Worm (Caenorhabditis elegans): Measurements from ENCODE around the gene egl-44.

egl-44 gene

DNA sequence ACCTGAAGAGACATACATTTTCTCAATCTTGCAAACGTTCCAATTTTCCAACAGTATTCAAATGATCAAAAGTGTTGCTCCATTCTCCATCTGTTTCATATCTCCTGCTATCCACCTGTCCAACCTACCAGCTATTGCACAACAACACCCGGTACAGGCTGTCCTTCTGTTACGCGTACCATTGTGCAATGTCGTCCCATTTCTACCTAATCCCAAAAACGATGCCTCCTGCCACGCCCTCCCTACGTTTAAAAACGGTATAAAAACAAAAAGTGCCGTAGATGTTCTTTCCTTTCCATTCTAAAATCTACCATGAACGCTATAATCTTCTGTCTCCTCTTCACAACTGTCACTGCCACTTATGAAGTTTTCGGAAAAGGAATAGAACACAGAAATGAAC lies 59.6 kb downstream of the egl-44 start, which contains the start of gene ins-2:
ins-2 (plus strand) TSS at position 301 of the 400 bp plus-strand sequence.
- no peak for TF ChIP-seq pag-3 (tag; optimal IDR thresholded peaks at IDR 0.05; ENCODE audit: borderline replicate concordance, insufficient read depth)
- no peak for TF ChIP-seq blmp-1 (tag; optimal IDR thresholded peaks at IDR 0.05)
- no peak for TF ChIP-seq nhr-12 (tag; optimal IDR thresholded peaks at IDR 0.05)
- TF ChIP-seq skn-1 (tag; optimal IDR thresholded peaks at IDR 0.05), result no peak
- no peak for TF ChIP-seq fkh-8 (tag; optimal IDR thresholded peaks at IDR 0.05)
- no peak for TF ChIP-seq lin-15B (tag; optimal IDR thresholded peaks at IDR 0.05)
- no peak for TF ChIP-seq irx-1 (tag; optimal IDR thresholded peaks at IDR 0.05)
- no peak for TF ChIP-seq nhr-47 (tag; optimal IDR thresholded peaks at IDR 0.05)
- no peak for TF ChIP-seq lsy-2 (tag; optimal IDR thresholded peaks at IDR 0.05)
- no peak for TF ChIP-seq elt-3 (tag; optimal IDR thresholded peaks at IDR 0.05)
- TF ChIP-seq fos-1 (tag; optimal IDR thresholded peaks at IDR 0.05), result no peak
- no peak for TF ChIP-seq nhr-76 (tag; optimal IDR thresholded peaks at IDR 0.05)
- TF ChIP-seq nhr-85 (tag), result no peak
- TF ChIP-seq lin-39 (tag; optimal IDR thresholded peaks at IDR 0.05), result no peak
- TF ChIP-seq snu-23 (GFP tag; optimal IDR thresholded peaks at IDR 0.05), result no peak
- no peak for TF ChIP-seq tlp-1 (tag; optimal IDR thresholded peaks at IDR 0.05)
- TF ChIP-seq aha-1 (tag; optimal IDR thresholded peaks at IDR 0.05), result no peak
- no peak for TF ChIP-seq C16A3.4 (tag; optimal IDR thresholded peaks at IDR 0.05)
- TF ChIP-seq elt-2 (tag; optimal IDR thresholded peaks at IDR 0.05), result no peak
- no peak for TF ChIP-seq unc-86 (tag; optimal IDR thresholded peaks at IDR 0.05)
